Fruit fly (Drosophila melanogaster) whole organism, prepupa: ENCODE measurements around the gene Reg-2.

Experiments
- CG6854 ChIP-seq: fragments of 200-800 bp; sonication (Bioruptor generic); optimal IDR thresholded peaks from 2 replicates; lab custom pipeline; 2017; ENCODE audit warnings: missing biosample characterization, mild to moderate bottlenecking, missing genetic modification characterization
- CG8119 ChIP-seq: fragments of 200-800 bp; sonication (Bioruptor generic); IDR thresholded peaks from 3 replicates; pipeline ENCODE4 v1.3.6; 2022; ENCODE audit warnings: missing biosample characterization, missing genetic modification characterization
- Hr38 ChIP-seq: sonication (Bioruptor generic); optimal IDR thresholded peaks from 2 replicates; lab custom pipeline; 2016; ENCODE audit warnings: missing biosample characterization, missing genetic modification characterization
- Hr4 ChIP-seq: fragments of 200-800 bp; sonication (Bioruptor generic); optimal IDR thresholded peaks from 3 replicates; lab custom pipeline; 2016; ENCODE audit warnings: missing biosample characterization, missing genetic modification characterization
- Lpt ChIP-seq: fragments of 200-800 bp; sonication (Bioruptor generic); optimal IDR thresholded peaks from 3 replicates; lab custom pipeline; 2016; ENCODE audit warnings: missing biosample characterization, missing genetic modification characterization
- achi ChIP-seq: fragments of 200-800 bp; sonication (Bioruptor generic); optimal IDR thresholded peaks from 3 replicates; lab custom pipeline; 2016; ENCODE audit warnings: missing biosample characterization, missing genetic modification characterization
- dsx ChIP-seq: fragments of 200-800 bp; optimal IDR thresholded peaks from 3 replicates; lab custom pipeline; 2019; ENCODE audit warnings: missing biosample characterization, mild to moderate bottlenecking, missing genetic modification characterization, moderate library complexity; ENCODE audit not compliant: poor library complexity, severe bottlenecking
- esn ChIP-seq: fragments of 200-800 bp; sonication (Bioruptor generic); optimal IDR thresholded peaks from 2 replicates; lab custom pipeline; 2016; ENCODE audit warnings: missing biosample characterization, mild to moderate bottlenecking, missing genetic modification characterization, moderate library complexity
- lz ChIP-seq: fragments of 200-800 bp; sonication (Bioruptor generic); optimal IDR thresholded peaks from 3 replicates; lab custom pipeline; 2016; ENCODE audit warnings: missing biosample characterization, missing genetic modification characterization
- salr ChIP-seq, 2 experiments: fragments of 200-800 bp; sonication (Bioruptor generic); optimal IDR thresholded peaks; 3 replicates each; lab custom pipeline; 2016 to 2018; ENCODE audit warnings: missing biosample characterization in 2 of 2, missing genetic modification characterization in 2 of 2, mild to moderate bottlenecking in 1 of 2
- topi ChIP-seq: fragments of 200-800 bp; sonication (Bioruptor generic); optimal IDR thresholded peaks from 3 replicates; lab custom pipeline; 2016; ENCODE audit warnings: missing biosample characterization, missing genetic modification characterization

DNA sequence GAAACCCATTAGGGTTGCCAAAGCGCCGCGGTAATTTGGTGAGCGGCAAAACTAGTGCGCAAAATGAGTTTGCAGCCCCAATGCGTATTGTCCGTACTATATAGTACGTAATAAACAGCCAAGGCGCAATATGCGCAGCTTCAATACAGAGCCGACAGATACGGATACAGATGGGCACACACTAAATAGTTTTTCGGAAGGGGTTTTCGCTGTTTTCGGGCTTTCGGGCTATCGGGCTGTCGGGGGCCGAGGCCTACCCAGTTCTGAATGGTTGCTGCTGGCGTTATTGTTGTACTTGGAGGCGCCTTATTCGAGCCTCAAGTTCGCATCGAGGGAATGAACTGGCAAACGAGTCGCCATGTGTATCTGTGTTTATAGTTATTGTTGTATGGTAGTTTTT lies 24.3 kb upstream of the Reg-2 start:
- TF ChIP-seq Hr4 (GFP tag; lab: Kevin White, UChicago) (no peak), achi (GFP tag; lab: Kevin White, UChicago) (no peak), Hr38 (GFP tag; lab: Kevin White, UChicago) (no peak), Lpt (GFP tag; lab: Kevin White, UChicago) (no peak), CG8119 (GFP tag; lab: Robert Waterston, UW) (no peak), lz (GFP tag; lab: Kevin White, UChicago) (no peak), dsx (GFP tag; lab: Kevin White, UChicago) (no peak), salr (GFP tag; optimal IDR thresholded peaks at IDR 0.05; lab: Kevin White, UChicago) (no peak), CG6854 (GFP tag; lab: Kevin White, UChicago) (no peak), esn (GFP tag; lab: Kevin White, UChicago) (no peak), topi (no peak)
